Worm (Caenorhabditis elegans) whole organism, young adult: Measurements from ENCODE around the gene nhr-36.

ENCODE experiments used
- B0019.2 ChIP-seq: fragments of 200-800 bp; sonication (Bioruptor generic); conservative IDR thresholded peaks from 2 replicates; pipeline ENCODE4 v1.3.6; 2022; ENCODE audit warnings: missing genetic modification reagents, missing genetic modification characterization, missing compliant biosample characterization
- B0261.1 ChIP-seq: sonication (generic microtip); optimal IDR thresholded peaks from 2 replicates; lab custom pipeline; 2016; ENCODE audit warnings: mild to moderate bottlenecking, missing genetic modification characterization, moderate library complexity, missing compliant biosample characterization
- B0336.3 ChIP-seq: fragments of 200-800 bp; sonication (Bioruptor generic); IDR thresholded peaks from 2 replicates; pipeline ENCODE4 v1.3.6; 2022; ENCODE audit warnings: missing genetic modification characterization, missing compliant biosample characterization
- F22D6.2 ChIP-seq: sonication (generic microtip); optimal IDR thresholded peaks from 2 replicates; lab custom pipeline; 2016; ENCODE audit warnings: mild to moderate bottlenecking, missing genetic modification characterization, missing compliant biosample characterization
- F57C9.4 ChIP-seq: sonication (generic microtip); optimal IDR thresholded peaks from 2 replicates; lab custom pipeline; 2017; ENCODE audit warnings: mild to moderate bottlenecking, missing genetic modification characterization, missing compliant biosample characterization
- K12H6.12 ChIP-seq: fragments of 200-800 bp; sonication (Bioruptor generic); optimal IDR thresholded peaks from 2 replicates; lab custom pipeline; 2018; ENCODE audit warnings: mild to moderate bottlenecking, missing genetic modification characterization, missing compliant biosample characterization
- T26A5.8 ChIP-seq: sonication (generic microtip); optimal IDR thresholded peaks from 2 replicates; lab custom pipeline; 2016; ENCODE audit warnings: missing genetic modification characterization, missing compliant biosample characterization
- Y53G8AR.9 ChIP-seq: fragments of 200-800 bp; sonication (Bioruptor generic); conservative IDR thresholded peaks from 2 replicates; pipeline ENCODE4 v1.3.6; 2022; ENCODE audit warnings: missing genetic modification reagents, missing genetic modification characterization, missing compliant biosample characterization
- Y79H2A.3 ChIP-seq: fragments of 200-800 bp; sonication (Bioruptor generic); conservative IDR thresholded peaks from 2 replicates; pipeline ENCODE4 v1.3.6; 2022; ENCODE audit warnings: missing genetic modification reagents, missing genetic modification characterization, missing compliant biosample characterization
- attf-3 ChIP-seq: fragments of 200-800 bp; sonication (Bioruptor generic); conservative IDR thresholded peaks from 2 replicates; pipeline ENCODE4 v1.3.6; 2022; ENCODE audit warnings: missing genetic modification reagents, missing genetic modification characterization, missing compliant biosample characterization
- bed-1 ChIP-seq: fragments of 200-800 bp; sonication (Bioruptor generic); IDR thresholded peaks from 2 replicates; pipeline ENCODE4 v1.3.6; 2022; ENCODE audit warnings: missing genetic modification reagents, missing genetic modification characterization, missing compliant biosample characterization
- ccch-3 ChIP-seq: fragments of 200-800 bp; sonication (Bioruptor generic); optimal IDR thresholded peaks from 2 replicates; lab custom pipeline; 2018; ENCODE audit warnings: mild to moderate bottlenecking, missing genetic modification characterization, missing compliant biosample characterization
- dox-1 ChIP-seq: fragments of 200-800 bp; sonication (Bioruptor generic); IDR thresholded peaks from 2 replicates; pipeline ENCODE4 v1.3.6; 2022; ENCODE audit warnings: missing genetic modification reagents, missing genetic modification characterization, missing compliant biosample characterization
- efl-1 ChIP-seq: fragments of 150-350 bp; optimal IDR thresholded peaks from 2 replicates; lab custom pipeline; 2014; ENCODE audit warnings: missing biosample characterization, missing genetic modification reagents, missing genetic modification characterization
- ets-4 ChIP-seq: fragments of 200-800 bp; sonication (Bioruptor generic); optimal IDR thresholded peaks from 2 replicates; lab custom pipeline; 2018; ENCODE audit warnings: mild to moderate bottlenecking, missing genetic modification characterization, missing compliant biosample characterization
- fkh-3 ChIP-seq: sonication (generic microtip); optimal IDR thresholded peaks from 2 replicates; lab custom pipeline; 2016; ENCODE audit warnings: mild to moderate bottlenecking, missing genetic modification characterization, missing compliant biosample characterization
- gei-17 ChIP-seq: fragments of 200-800 bp; sonication (Bioruptor generic); optimal IDR thresholded peaks from 2 replicates; lab custom pipeline; 2018; ENCODE audit warnings: mild to moderate bottlenecking, missing genetic modification characterization, missing compliant biosample characterization
- him-1 ChIP-seq: sonication (generic microtip); optimal IDR thresholded peaks from 2 replicates; lab custom pipeline; 2016; ENCODE audit warnings: missing genotype, missing genetic modification reagents, missing genetic modification characterization, missing compliant biosample characterization
- hmg-1.2 ChIP-seq: fragments of 200-800 bp; sonication (Bioruptor generic); IDR thresholded peaks from 2 replicates; pipeline ENCODE4 v1.3.6; 2022; ENCODE audit warnings: missing genetic modification reagents, missing genetic modification characterization, missing compliant biosample characterization
- hrde-1 ChIP-seq: sonication (generic microtip); optimal IDR thresholded peaks from 2 replicates; lab custom pipeline; 2016; ENCODE audit warnings: missing genetic modification characterization, mild to moderate bottlenecking, missing compliant biosample characterization, moderate library complexity, missing genotype, missing genetic modification reagents, borderline replicate concordance
- let-526 ChIP-seq: fragments of 200-800 bp; sonication (Bioruptor generic); IDR thresholded peaks from 2 replicates; pipeline ENCODE4 v1.3.6; 2022; ENCODE audit warnings: missing genetic modification reagents, missing genetic modification characterization, missing compliant biosample characterization
- lin-40 ChIP-seq: sonication (generic microtip); optimal IDR thresholded peaks from 2 replicates; lab custom pipeline; 2016; ENCODE audit warnings: missing genetic modification characterization, mild to moderate bottlenecking, missing compliant biosample characterization, missing genotype, missing genetic modification reagents
- lin-54 ChIP-seq: fragments of 200-800 bp; sonication (Bioruptor generic); optimal IDR thresholded peaks from 2 replicates; lab custom pipeline; 2018; ENCODE audit warnings: mild to moderate bottlenecking, missing genetic modification characterization, missing compliant biosample characterization
- lsy-27 ChIP-seq: sonication (generic microtip); optimal IDR thresholded peaks from 2 replicates; lab custom pipeline; 2017; ENCODE audit warnings: missing genetic modification characterization, mild to moderate bottlenecking, missing compliant biosample characterization, antibody characterized with exemption, missing genotype, borderline replicate concordance; ENCODE audit not compliant: insufficient read depth
- madf-8 ChIP-seq: fragments of 200-800 bp; sonication (Bioruptor generic); conservative IDR thresholded peaks from 2 replicates; pipeline ENCODE4 v1.3.6; 2022; ENCODE audit warnings: missing genetic modification reagents, missing genetic modification characterization, missing compliant biosample characterization
- mcd-1 ChIP-seq: fragments of 200-800 bp; sonication (Bioruptor generic); IDR thresholded peaks from 2 replicates; pipeline ENCODE4 v1.3.6; 2022; ENCODE audit warnings: missing genetic modification reagents, missing genetic modification characterization, missing compliant biosample characterization
- mel-28 ChIP-seq: sonication (generic microtip); optimal IDR thresholded peaks from 2 replicates; lab custom pipeline; 2016; ENCODE audit warnings: borderline replicate concordance, mild to moderate bottlenecking, missing genetic modification characterization, missing compliant biosample characterization
- nfyb-1 ChIP-seq: fragments of 200-800 bp; sonication (Bioruptor generic); IDR thresholded peaks from 2 replicates; pipeline ENCODE4 v1.3.6; 2022; ENCODE audit warnings: missing genetic modification reagents, missing genetic modification characterization, missing compliant biosample characterization
- nhr-80 ChIP-seq: sonication (generic microtip); optimal IDR thresholded peaks from 2 replicates; lab custom pipeline; 2016; ENCODE audit warnings: missing genetic modification characterization, missing compliant biosample characterization
- pha-4 ChIP-seq: fragments of 150-350 bp; sonication (generic microtip); optimal IDR thresholded peaks from 2 replicates; lab custom pipeline; 2014; ENCODE audit warnings: missing biosample characterization, missing genetic modification reagents, missing genetic modification characterization
- rpc-1 ChIP-seq, 2 experiments: fragments of 150-350 bp in 1 of 2; sonication (generic microtip) in 1 of 2; optimal IDR thresholded peaks; 2 replicates each; lab custom pipeline; 2014 to 2018; ENCODE audit warnings: missing biosample characterization in 1 of 2, missing genetic modification characterization in 1 of 2, missing genetic modification reagents in 1 of 2, missing genotype in 1 of 2
- sdz-38 ChIP-seq: sonication (generic microtip); optimal IDR thresholded peaks from 2 replicates; lab custom pipeline; 2016; ENCODE audit warnings: missing genotype, missing genetic modification characterization, missing compliant biosample characterization
- snpc-3.4 ChIP-seq: sonication (generic microtip); optimal IDR thresholded peaks from 2 replicates; lab custom pipeline; 2017; ENCODE audit warnings: missing genetic modification characterization, mild to moderate bottlenecking, missing compliant biosample characterization, antibody characterized with exemption, moderate library complexity, missing genotype, missing genetic modification reagents
- snpc-4 ChIP-seq, 5 experiments: fragments of 150-350 bp in 1 of 5; sonication (generic microtip) in 4 of 5; optimal IDR thresholded peaks; 2 replicates each; lab custom pipeline; 2014 to 2018; ENCODE audit warnings: missing genetic modification characterization in 5 of 5, missing biosample characterization in 3 of 5, antibody characterized with exemption in 2 of 5, mild to moderate bottlenecking in 2 of 5, missing compliant biosample characterization in 2 of 5, missing genotype in 2 of 5, moderate library complexity in 2 of 5, missing genetic modification reagents in 1 of 5
- sptf-2 ChIP-seq: fragments of 200-800 bp; sonication (Bioruptor generic); optimal IDR thresholded peaks from 2 replicates; lab custom pipeline; 2018; ENCODE audit warnings: mild to moderate bottlenecking, missing genetic modification characterization, missing compliant biosample characterization
- tbp1 ChIP-seq: fragments of 200-800 bp; sonication (Bioruptor generic); optimal IDR thresholded peaks from 2 replicates; lab custom pipeline; 2018; ENCODE audit warnings: mild to moderate bottlenecking, missing genetic modification characterization, missing compliant biosample characterization
- tbx-9 ChIP-seq: sonication (generic microtip); optimal IDR thresholded peaks from 2 replicates; lab custom pipeline; 2016; ENCODE audit warnings: borderline replicate concordance, missing genetic modification characterization, inconsistent platforms, missing compliant biosample characterization
- tlf-1 ChIP-seq: fragments of 200-800 bp; sonication (Bioruptor generic); optimal IDR thresholded peaks from 2 replicates; lab custom pipeline; 2018; ENCODE audit warnings: mild to moderate bottlenecking, missing genetic modification characterization, missing compliant biosample characterization
- ztf-18 ChIP-seq: sonication (generic microtip); optimal IDR thresholded peaks from 2 replicates; lab custom pipeline; 2016; ENCODE audit warnings: missing genotype, mild to moderate bottlenecking, missing genetic modification characterization, missing compliant biosample characterization
- ztf-22 ChIP-seq: fragments of 200-800 bp; sonication (Bioruptor generic); optimal IDR thresholded peaks from 2 replicates; lab custom pipeline; 2018; ENCODE audit warnings: mild to moderate bottlenecking, missing genetic modification characterization, moderate library complexity, missing compliant biosample characterization

nhr-36 gene

ce11 chrV:9261492-9261891 is at the start of gene nhr-36:
Gene nhr-36, minus strand, starts transcription at chrV:9261592.
- TF ChIP-seq bed-1 (no peak), tbp1 (GFP tag; lab: Kevin White, UChicago) (no peak), B0261.1 (tag; lab: Kevin White, UChicago) (no peak), attf-3 (GFP tag; lab: Robert Waterston, UW) (no peak), rpc-1 (optimal IDR thresholded peaks at IDR 0.05; lab: Kevin White, UChicago) (no peak), rpc-1 (tag; optimal IDR thresholded peaks at IDR 0.05; lab: Kevin White, UChicago) (no peak), madf-8 (GFP tag; lab: Robert Waterston, UW) (no peak), tlf-1 (GFP tag; lab: Kevin White, UChicago) (no peak), fkh-3 (tag; lab: Kevin White, UChicago) (no peak), nhr-80 (tag; lab: Kevin White, UChicago) (no peak), T26A5.8 (no peak), pha-4 (tag; lab: Kevin White, UChicago) (no peak)

DNA sequence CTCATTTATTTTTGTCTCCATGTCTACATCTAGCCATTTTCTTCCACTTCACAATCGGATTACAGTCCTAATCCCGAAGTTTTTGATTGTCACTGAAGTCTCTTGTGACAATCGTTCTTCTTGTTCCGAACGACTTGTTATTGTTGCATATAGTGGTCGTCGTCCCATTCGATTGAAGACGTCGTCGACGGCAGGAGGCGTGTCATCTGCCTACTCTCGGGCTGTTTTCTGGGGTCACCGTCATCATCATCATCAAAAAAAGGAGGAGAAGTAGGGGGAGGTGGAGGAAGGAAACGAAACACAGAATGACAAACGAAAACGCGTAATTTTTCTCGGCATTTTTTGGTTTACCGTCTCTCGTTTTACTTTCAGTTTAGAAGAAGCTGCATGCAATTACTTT is 43.7 kb upstream of the nhr-36 start, which contains the start of gene F44A2.3:
Gene F44A2.3 (plus strand): TSS at position 301 of the 400 bp plus-strand sequence.
- TF ChIP-seq ccch-3 (GFP tag; lab: Kevin White, UChicago): no peak

DNA sequence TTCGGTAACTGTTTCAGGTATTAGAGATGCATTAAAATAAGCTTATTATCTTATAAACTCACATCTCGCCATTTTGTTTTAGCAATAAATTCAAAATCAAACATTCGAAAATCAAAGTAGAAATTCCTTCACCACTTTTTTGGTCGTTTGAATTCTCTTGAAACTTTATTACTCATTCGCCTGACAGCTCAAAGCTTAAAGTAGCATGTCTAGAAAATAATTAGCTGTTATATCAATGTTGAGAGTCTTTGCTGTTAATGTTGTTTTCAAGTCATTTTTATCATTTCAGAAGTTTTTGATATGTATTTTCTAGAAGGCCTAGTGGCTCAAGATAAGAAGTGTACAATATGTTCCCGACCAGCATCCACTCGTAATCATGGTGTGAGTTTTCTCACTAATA is 41.6 kb upstream of the nhr-36 start, which contains the start of gene nhr-39:
Gene nhr-39 (plus strand): TSS at position 301 of the 400 bp plus-strand sequence.
- no peak for TF ChIP-seq hrde-1 (tag; lab: Kevin White, UChicago)
- TF ChIP-seq B0019.2: no peak
- TF ChIP-seq F57C9.4 (tag; lab: Kevin White, UChicago): no peak
- no peak for TF ChIP-seq B0336.3 (GFP tag; lab: Robert Waterston, UW)
- TF ChIP-seq mel-28 (tag; lab: Kevin White, UChicago): no peak
- no peak for TF ChIP-seq lin-40
- no peak for TF ChIP-seq hmg-1.2 (GFP tag; lab: Robert Waterston, UW)
- TF ChIP-seq ztf-22 (GFP tag; lab: Kevin White, UChicago): no peak
- no peak for TF ChIP-seq ets-4 (GFP tag; lab: Kevin White, UChicago)
- TF ChIP-seq gei-17 (GFP tag; lab: Kevin White, UChicago): no peak
- TF ChIP-seq Y79H2A.3 (GFP tag; lab: Robert Waterston, UW): no peak
- no peak for TF ChIP-seq snpc-4 (GFP tag; optimal IDR thresholded peaks at IDR 0.05; lab: Kevin White, UChicago)
- no peak for TF ChIP-seq snpc-4 (tag; optimal IDR thresholded peaks at IDR 0.05; lab: Kevin White, UChicago)
- TF ChIP-seq dox-1 (GFP tag; lab: Robert Waterston, UW): no peak
- no peak for TF ChIP-seq let-526 (GFP tag; lab: Robert Waterston, UW)
- no peak for TF ChIP-seq nfyb-1 (GFP tag; lab: Robert Waterston, UW)
- TF ChIP-seq sdz-38 (tag; lab: Kevin White, UChicago): no peak
- TF ChIP-seq, all 124 proteins: peak for 0

- TF ChIP-seq mcd-1 (no peak), lin-54 (GFP tag; lab: Kevin White, UChicago) (no peak), K12H6.12 (tag; lab: Kevin White, UChicago) (no peak), snpc-4 (GFP tag; optimal IDR thresholded peaks at IDR 0.05; lab: Kevin White, UChicago) (no peak), snpc-4 (tag; optimal IDR thresholded peaks at IDR 0.05; lab: Kevin White, UChicago) (no peak), efl-1 (no peak), snpc-3.4 (no peak), sptf-2 (GFP tag; lab: Kevin White, UChicago) (no peak), ztf-18 (no peak), him-1 (tag; lab: Kevin White, UChicago) (no peak), F22D6.2 (tag; lab: Kevin White, UChicago) (no peak), lsy-27 (tag; lab: Kevin White, UChicago) (no peak), dox-1 (GFP tag; lab: Robert Waterston, UW) (no peak), Y53G8AR.9 (GFP tag; lab: Robert Waterston, UW) (no peak), tbx-9 (no peak), nhr-80 (tag; lab: Kevin White, UChicago) (no peak)
These were observed 35.9 kb upstream of the nhr-36 start, which contains the start of gene F44A2.5 for ce11 chrV:9297332-9297731. Gene F44A2.5, plus strand, starts transcription at chrV:9297632.
